Fruit fly (Drosophila melanogaster): Measurements from ENCODE around the gene CG6293.

CG6293 gene

DNA sequence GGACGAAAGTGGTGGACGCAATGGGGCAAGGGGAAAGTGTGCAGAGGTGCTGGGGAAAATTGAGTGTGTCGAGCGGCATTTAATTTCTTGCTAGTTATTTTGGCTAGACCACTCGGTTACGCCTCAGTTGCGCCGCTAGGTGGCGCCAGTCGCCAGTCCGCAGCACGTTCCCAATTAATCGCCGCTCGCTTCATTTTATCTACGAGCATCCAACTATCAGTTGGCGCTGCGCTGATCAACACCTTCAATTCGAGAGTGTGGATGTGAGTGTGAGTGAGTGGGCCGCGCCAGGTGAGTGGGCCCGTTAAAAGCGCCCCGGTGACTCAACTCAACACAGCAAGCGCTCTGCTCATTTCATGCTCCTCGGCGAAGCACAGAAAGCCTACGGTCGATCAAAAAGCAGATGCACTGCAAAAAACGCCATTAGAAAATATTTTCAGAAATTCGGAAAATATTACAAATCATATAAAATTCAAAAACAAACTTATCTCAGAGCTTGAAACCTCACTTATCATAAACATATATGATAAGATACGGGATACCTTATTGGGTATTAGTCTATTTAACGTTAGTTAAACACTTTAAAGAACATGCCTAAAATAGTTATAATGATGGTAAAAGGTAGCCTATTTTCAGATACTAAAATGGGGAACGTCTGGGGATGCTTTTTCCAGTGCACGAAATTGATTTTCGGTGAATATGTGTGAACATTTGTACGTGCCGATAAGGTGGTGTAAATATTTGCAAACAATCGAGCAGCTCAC lies 43.1 kb downstream of the CG6293 start (continued):
- peak; percentile 70 for TF ChIP-seq CG16815 (GFP tag; optimal IDR thresholded peaks at IDR 0.05)
- TF ChIP-seq CG17385 (GFP tag; optimal IDR thresholded peaks at IDR 0.05): peak; percentile 83
- no peak for TF ChIP-seq CG9797 (GFP tag; optimal IDR thresholded peaks at IDR 0.05)
- peak; percentile 62 for TF ChIP-seq Oaz (GFP tag; IDR thresholded peaks at IDR 0.05)
- TF ChIP-seq hb (GFP tag; IDR thresholded peaks at IDR 0.05; ENCODE audit: partially characterized antibody): no peak
- TF ChIP-seq vnd (GFP tag; IDR thresholded peaks at IDR 0.05; ENCODE audit: partially characterized antibody): no peak
- TF ChIP-seq toy (GFP tag; IDR thresholded peaks at IDR 0.05): peak; percentile 40
- peak; percentile 6 for TF ChIP-seq da (GFP tag; optimal IDR thresholded peaks at IDR 0.05)
- TF ChIP-seq oc (tag; optimal IDR thresholded peaks at IDR 0.05): peak; percentile 67
- TF ChIP-seq Adf1 (GFP tag; IDR thresholded peaks at IDR 0.05): peak; percentile 66
- peak; percentile 62 for TF ChIP-seq CG1603 (tag; optimal IDR thresholded peaks at IDR 0.05)
- TF ChIP-seq nerfin-1 (tag; optimal IDR thresholded peaks at IDR 0.05): peak; percentile 65
- TF ChIP-seq Ada2b (GFP tag; IDR thresholded peaks at IDR 0.05): peak; percentile 68
- peak; percentile 62 to 75 for TF ChIP-seq Pdp1 (GFP tag; optimal IDR thresholded peaks at IDR 0.05)
- TF ChIP-seq NFAT (GFP tag; IDR thresholded peaks at IDR 0.05): no peak
- TF ChIP-seq CG9817 (tag; optimal IDR thresholded peaks at IDR 0.05): peak; percentile 82
- peak; percentile 54 for TF ChIP-seq sd (tag; optimal IDR thresholded peaks at IDR 0.05)
- no peak for TF ChIP-seq CG16779 (GFP tag; IDR thresholded peaks at IDR 0.05)
- peak; percentile 66 for TF ChIP-seq Mrtf (GFP tag; IDR thresholded peaks at IDR 0.05)
- TF ChIP-seq CG3407 (GFP tag; optimal IDR thresholded peaks at IDR 0.05): peak; percentile 59
- TF ChIP-seq Hr39 (optimal IDR thresholded peaks at IDR 0.05): no peak
- no peak; the same call in 2 of the 3 replicates for TF ChIP-seq CG6175 (GFP tag; IDR thresholded peaks at IDR 0.05)
- TF ChIP-seq sim (GFP tag; IDR thresholded peaks at IDR 0.05): no peak
- no peak for TF ChIP-seq bigmax (GFP tag; optimal IDR thresholded peaks at IDR 0.05)
- TF ChIP-seq Dip3 (GFP tag; optimal IDR thresholded peaks at IDR 0.05): peak; percentile 88
- peak; percentile 80 for TF ChIP-seq exex (tag; optimal IDR thresholded peaks at IDR 0.05)
- peak; percentile 54 for TF ChIP-seq CG4404 (GFP tag; IDR thresholded peaks at IDR 0.05)
- TF ChIP-seq nmo (GFP tag; optimal IDR thresholded peaks at IDR 0.05): peak; percentile 89
- TF ChIP-seq Scr (GFP tag; IDR thresholded peaks at IDR 0.05; ENCODE audit: partially characterized antibody): 0 out of 2 replicates have a peak, but pooled peaks have one; percentile 7
- no peak for TF ChIP-seq Bgb (GFP tag; IDR thresholded peaks at IDR 0.05; ENCODE audit: partially characterized antibody)
- TF ChIP-seq cato (GFP tag; optimal IDR thresholded peaks at IDR 0.05; ENCODE audit: borderline replicate concordance): peak; percentile 41
- peak; percentile 41 for TF ChIP-seq her (GFP tag; optimal IDR thresholded peaks at IDR 0.05)
- TF ChIP-seq PHDP (tag; optimal IDR thresholded peaks at IDR 0.05): peak; percentile 91
- TF ChIP-seq Taf1 (GFP tag; IDR thresholded peaks at IDR 0.05): peak; percentile 66
- peak; percentile 51; the same call in 1 of the 3 replicates for TF ChIP-seq CG2889 (GFP tag; IDR thresholded peaks at IDR 0.05)
- no peak for TF ChIP-seq D (optimal IDR thresholded peaks at IDR 0.05)
- peak; percentile 71 for TF ChIP-seq D (GFP tag; optimal IDR thresholded peaks at IDR 0.05)
- TF ChIP-seq ap (GFP tag; IDR thresholded peaks at IDR 0.05): peak; percentile 46; the same call in 1 of the 2 replicates
- TF ChIP-seq Gug (GFP tag; IDR thresholded peaks at IDR 0.05): peak; percentile 71; the same call in 3 of the 4 replicates
- TF ChIP-seq HLH54F (GFP tag; optimal IDR thresholded peaks at IDR 0.05): peak; percentile 84
- peak; percentile 88 for TF ChIP-seq dysf (GFP tag; IDR thresholded peaks at IDR 0.05)
- peak; percentile 92 for TF ChIP-seq CG11504 (tag; optimal IDR thresholded peaks at IDR 0.05)
- peak; percentile 76 for TF ChIP-seq CG9437 (GFP tag; optimal IDR thresholded peaks at IDR 0.05)
- TF ChIP-seq kah (GFP tag; optimal IDR thresholded peaks at IDR 0.05): peak; percentile 59
- TF ChIP-seq CG32532 (GFP tag; IDR thresholded peaks at IDR 0.05): peak; percentile 77
- TF ChIP-seq pb (GFP tag; optimal IDR thresholded peaks at IDR 0.05): peak; percentile 48
- TF ChIP-seq gro (GFP tag; optimal IDR thresholded peaks at IDR 0.05): peak; percentile 79
- peak; percentile 83 for TF ChIP-seq vvl (GFP tag; IDR thresholded peaks at IDR 0.05)
- TF ChIP-seq NK7.1 (GFP tag; optimal IDR thresholded peaks at IDR 0.05): peak; percentile 63
- TF ChIP-seq CG2202 (tag; optimal IDR thresholded peaks at IDR 0.05): peak; percentile 11

Measured in whole organism, embryonic.